Worm (Caenorhabditis elegans) whole organism, early embryonic: ENCODE results near the gene Y56A3A.6.

Source experiments
- B0310.2 ChIP-seq: sonication (generic microtip); optimal IDR thresholded peaks from 2 replicates; lab custom pipeline; 2016; ENCODE audit warnings: mild to moderate bottlenecking, missing genetic modification characterization, missing compliant biosample characterization
- F13C5.2 ChIP-seq: sonication (generic microtip); optimal IDR thresholded peaks from 2 replicates; lab custom pipeline; 2017; ENCODE audit warnings: mild to moderate bottlenecking, missing genetic modification characterization, inconsistent platforms, missing compliant biosample characterization
- aly-1 ChIP-seq: sonication (generic microtip); optimal IDR thresholded peaks from 2 replicates; lab custom pipeline; 2016; ENCODE audit warnings: missing genetic modification characterization, missing compliant biosample characterization
- ama-1 ChIP-seq: fragments of 150-350 bp; optimal IDR thresholded peaks from 2 replicates; lab custom pipeline; 2014
- ceh-36 ChIP-seq: sonication (generic microtip); optimal IDR thresholded peaks from 2 replicates; lab custom pipeline; 2016; ENCODE audit warnings: missing genetic modification characterization, inconsistent platforms, missing compliant biosample characterization
- flt-1 ChIP-seq: fragments of 200-800 bp; sonication (Bioruptor generic); IDR thresholded peaks from 2 replicates; pipeline ENCODE4 v1.3.6; 2022; ENCODE audit warnings: missing genetic modification characterization, missing compliant biosample characterization
- hmbx-1 ChIP-seq: sonication (generic microtip); optimal IDR thresholded peaks from 2 replicates; lab custom pipeline; 2016; ENCODE audit warnings: mild to moderate bottlenecking, missing genetic modification characterization, missing compliant biosample characterization
- pes-1 ChIP-seq: fragments of 200-800 bp; sonication (Bioruptor generic); IDR thresholded peaks from 2 replicates; pipeline ENCODE4 v1.3.6; 2022; ENCODE audit warnings: missing genetic modification reagents, missing genetic modification characterization, missing compliant biosample characterization
- scrt-1 ChIP-seq: fragments of 200-800 bp; sonication (Bioruptor generic); IDR thresholded peaks from 2 replicates; pipeline ENCODE4 v1.3.6; 2022; ENCODE audit warnings: missing genetic modification characterization, missing compliant biosample characterization
- sea-1 ChIP-seq: fragments of 200-800 bp; sonication (Bioruptor generic); conservative IDR thresholded peaks from 2 replicates; pipeline ENCODE4 v1.3.6; 2022; ENCODE audit warnings: missing genetic modification characterization, missing compliant biosample characterization
- tbx-37 ChIP-seq: fragments of 200-800 bp; sonication (Bioruptor generic); conservative IDR thresholded peaks from 2 replicates; pipeline ENCODE4 v1.3.6; 2022; ENCODE audit warnings: missing genetic modification reagents, missing genetic modification characterization, missing compliant biosample characterization
- tra-4 ChIP-seq: sonication (generic microtip); optimal IDR thresholded peaks from 2 replicates; lab custom pipeline; 2017; ENCODE audit warnings: missing genetic modification characterization, missing compliant biosample characterization

DNA sequence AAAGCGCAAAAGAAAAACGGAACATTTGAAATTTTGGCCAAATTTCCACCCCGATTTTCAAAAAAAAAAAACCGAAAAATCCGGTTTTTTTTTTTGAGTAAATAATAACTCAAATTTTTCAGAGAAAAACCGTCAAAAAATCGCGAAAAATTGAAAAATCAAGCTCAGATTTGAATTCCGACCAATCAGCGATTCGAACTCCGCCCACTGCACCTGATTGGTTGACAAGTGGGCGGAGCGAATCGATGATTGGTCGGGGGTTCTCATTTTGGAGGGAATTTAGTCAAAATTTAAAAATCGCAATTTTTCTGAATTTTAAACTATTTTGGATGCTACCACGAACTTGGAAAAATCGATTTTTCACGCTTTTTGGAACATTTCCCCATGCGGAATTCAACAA, 49.5 kb downstream of the Y56A3A.6 start:
- TF ChIP-seq ama-1 (lab: Kevin White, UChicago) (no peak), tbx-37 (no peak), pes-1 (GFP tag; lab: Robert Waterston, UW) (no peak), scrt-1 (GFP tag; lab: Robert Waterston, UW) (no peak), B0310.2 (no peak), flt-1 (GFP tag; lab: Robert Waterston, UW) (no peak), hmbx-1 (tag; lab: Kevin White, UChicago) (no peak), ceh-36 (tag; lab: Kevin White, UChicago) (no peak), sea-1 (no peak), aly-1 (tag; lab: Kevin White, UChicago) (no peak), F13C5.2 (tag; lab: Kevin White, UChicago) (no peak), tra-4 (tag; lab: Kevin White, UChicago) (no peak)
